Worm (Caenorhabditis elegans): Measurements from ENCODE around the gene sor-1.

DNA sequence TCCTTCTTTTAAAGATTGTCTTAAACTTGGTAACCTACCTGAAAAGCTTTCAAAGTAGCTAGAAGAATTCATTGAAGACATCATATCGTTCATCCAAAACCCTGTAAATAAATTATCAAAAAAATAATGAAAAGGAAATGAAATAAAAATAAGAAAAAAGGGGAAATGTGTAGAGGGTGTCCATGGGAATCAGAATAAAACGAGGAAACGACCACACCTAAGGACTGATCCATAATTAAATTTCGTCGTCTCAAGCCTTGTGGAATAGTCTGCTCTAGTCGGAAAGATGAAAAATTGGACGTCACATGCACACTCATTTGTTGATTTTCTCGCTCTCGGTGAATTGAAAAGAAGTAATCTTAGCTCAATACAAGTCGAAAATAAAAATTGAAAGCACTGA is 17.1 kb downstream of the sor-1 start, which contains the start of gene ZK1236.9:
- TF ChIP-seq zfh-2 (GFP tag; conservative IDR thresholded peaks at IDR 0.05) (no peak), unc-62 (GFP tag; optimal IDR thresholded peaks at IDR 0.05) (no peak), K12H6.12 (tag; optimal IDR thresholded peaks at IDR 0.05) (no peak), F49E8.2 (tag; optimal IDR thresholded peaks at IDR 0.05; ENCODE audit: insufficient read depth) (no peak), unc-130 (GFP tag; optimal IDR thresholded peaks at IDR 0.05) (no peak), F57C9.4 (tag; optimal IDR thresholded peaks at IDR 0.05) (no peak), ets-4 (GFP tag; optimal IDR thresholded peaks at IDR 0.05) (no peak), let-526 (GFP tag; IDR thresholded peaks at IDR 0.05) (no peak)
